Fruit fly (Drosophila melanogaster): ENCODE results near the gene CG11619.

The CG11619 gene

DNA sequence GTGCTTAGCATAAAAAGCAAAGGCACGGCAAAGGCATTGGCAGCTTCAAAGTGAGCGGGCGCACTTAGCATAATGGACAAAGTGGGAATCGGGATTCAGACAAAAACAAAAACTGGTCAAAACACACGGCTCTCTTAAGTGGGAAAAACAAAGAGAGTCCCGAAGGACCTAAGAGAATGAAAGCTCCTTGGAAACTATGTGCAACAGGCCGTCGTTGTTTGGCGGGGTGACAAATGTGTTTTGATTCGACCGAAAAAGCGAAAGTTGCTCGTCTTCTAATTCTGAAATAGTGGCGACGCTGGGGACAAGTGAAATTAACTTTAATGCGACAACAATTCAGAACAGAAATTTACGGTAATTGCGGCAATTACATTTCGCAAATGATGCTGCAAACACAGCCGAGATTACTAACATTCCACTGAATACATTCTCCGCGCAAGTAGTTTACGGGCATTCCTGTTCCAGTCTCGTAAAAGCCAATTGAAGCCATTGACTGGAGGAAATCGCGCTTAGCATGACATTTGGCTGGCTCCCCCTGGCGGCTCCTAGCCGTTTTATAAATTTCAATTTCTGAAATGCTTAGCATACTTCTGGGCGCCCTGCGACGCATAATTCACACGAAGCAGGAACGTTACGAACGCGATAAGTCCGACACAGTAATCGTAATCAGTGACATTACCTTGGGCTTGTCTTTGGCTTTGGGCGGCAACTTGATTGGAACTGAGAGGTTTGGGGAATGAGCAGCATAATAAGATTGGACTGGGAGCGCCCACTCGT is 19.7 kb downstream of the CG11619 start (continued):
- TF ChIP-seq CG7357 (GFP tag; IDR thresholded peaks at IDR 0.05) (no peak), bsh (GFP tag; optimal IDR thresholded peaks at IDR 0.05) (no peak), CG11085 (GFP tag; IDR thresholded peaks at IDR 0.05) (no peak), CTCF (GFP tag; optimal IDR thresholded peaks at IDR 0.05) (peak; percentile 88), tio (GFP tag; optimal IDR thresholded peaks at IDR 0.05) (no peak), Doc3 (GFP tag; IDR thresholded peaks at IDR 0.05; ENCODE audit: partially characterized antibody) (no peak), crol (GFP tag; IDR thresholded peaks at IDR 0.05) (no peak), C15 (GFP tag; IDR thresholded peaks at IDR 0.05) (no peak), scrt (GFP tag; optimal IDR thresholded peaks at IDR 0.05) (peak; percentile 93), CG6254 (GFP tag; optimal IDR thresholded peaks at IDR 0.05) (no peak), CG3281 (GFP tag; optimal IDR thresholded peaks at IDR 0.05) (no peak), CG12236 (GFP tag; optimal IDR thresholded peaks at IDR 0.05) (no peak), cas (GFP tag; IDR thresholded peaks at IDR 0.05) (no peak), bcd (GFP tag; optimal IDR thresholded peaks at IDR 0.05) (no peak), ci (GFP tag; IDR thresholded peaks at IDR 0.05) (peak; percentile 65; the same call in 2 of the 3 replicates), CG31224 (GFP tag; IDR thresholded peaks at IDR 0.05) (no peak), CG14014 (GFP tag; IDR thresholded peaks at IDR 0.05) (no peak), jumu (GFP tag; optimal IDR thresholded peaks at IDR 0.05) (no peak), CG16815 (GFP tag; optimal IDR thresholded peaks at IDR 0.05) (no peak), Six4 (GFP tag; optimal IDR thresholded peaks at IDR 0.05) (no peak), CG9817 (tag; optimal IDR thresholded peaks at IDR 0.05) (no peak), sens-2 (GFP tag; IDR thresholded peaks at IDR 0.05) (no peak), CG2202 (tag; optimal IDR thresholded peaks at IDR 0.05) (no peak), CG6272 (GFP tag; IDR thresholded peaks at IDR 0.05) (no peak), CG12769 (tag; optimal IDR thresholded peaks at IDR 0.05) (no peak), sob (GFP tag; IDR thresholded peaks at IDR 0.05) (no peak), CG1602 (GFP tag; optimal IDR thresholded peaks at IDR 0.05) (no peak), CG13624 (GFP tag; optimal IDR thresholded peaks at IDR 0.05) (no peak), Dip3 (GFP tag; optimal IDR thresholded peaks at IDR 0.05) (no peak), fru (optimal IDR thresholded peaks at IDR 0.05) (no peak), Med (GFP tag) (peak; percentile 75), CG5180 (GFP tag; optimal IDR thresholded peaks at IDR 0.05) (no peak), CG31365 (tag; optimal IDR thresholded peaks at IDR 0.05) (no peak), CG8089 (GFP tag; optimal IDR thresholded peaks at IDR 0.05) (no peak), CG6791 (GFP tag; IDR thresholded peaks at IDR 0.05; ENCODE audit: partially characterized antibody) (0 out of 3 replicates have a peak, but pooled peaks have one; percentile 39), trem (tag; optimal IDR thresholded peaks at IDR 0.05) (no peak), Ssrp (tag; optimal IDR thresholded peaks at IDR 0.05) (no peak), bowl (GFP tag; IDR thresholded peaks at IDR 0.05) (no peak), Sox100B (GFP tag; optimal IDR thresholded peaks at IDR 0.05) (no peak), croc (GFP tag; conservative IDR thresholded peaks at IDR 0.05) (no peak), Sry-δ (GFP tag; optimal IDR thresholded peaks at IDR 0.05) (no peak), ken (GFP tag; IDR thresholded peaks at IDR 0.05) (0 out of 3 replicates have a peak, but pooled peaks have one; percentile 18), NFAT (GFP tag; IDR thresholded peaks at IDR 0.05) (0 out of 2 replicates have a peak, but pooled peaks have one; percentile 18), gsb (GFP tag; IDR thresholded peaks at IDR 0.05) (no peak), Ravus (GFP tag; IDR thresholded peaks at IDR 0.05) (no peak), CG8281 (tag; optimal IDR thresholded peaks at IDR 0.05) (no peak), Drgx (GFP tag; IDR thresholded peaks at IDR 0.05) (no peak), lab (GFP tag; optimal IDR thresholded peaks at IDR 0.05) (no peak), Mrtf (GFP tag; IDR thresholded peaks at IDR 0.05) (no peak), CG6689 (GFP tag; IDR thresholded peaks at IDR 0.05) (no peak), pan (optimal IDR thresholded peaks at IDR 0.05) (no peak), pan (GFP tag; optimal IDR thresholded peaks at IDR 0.05 in 1 of 2, IDR thresholded peaks at IDR 0.05 in 1 of 2) (peak in 1 of 2 experiments; percentile 11)
